Fruit fly (Drosophila melanogaster) Kc167 (cell line): ENCODE measurements around the gene Smr.

ENCODE experiments used
- Myc ChIP-seq: fragments of >200 bp; optimal IDR thresholded peaks from 2 replicates; lab custom pipeline; 2017; ENCODE audit warnings: missing external identifiers
- h ChIP-seq: fragments of >200 bp; optimal IDR thresholded peaks from 3 replicates; lab custom pipeline; 2018; ENCODE audit warnings: missing external identifiers
- psq ChIP-seq: fragments of >200 bp; optimal IDR thresholded peaks from 2 replicates; lab custom pipeline; 2017; ENCODE audit warnings: missing external identifiers
- ttk ChIP-seq: sonication (Bioruptor generic); optimal IDR thresholded peaks from 2 replicates; lab custom pipeline; 2017; ENCODE audit warnings: missing external identifiers

- TF ChIP-seq ttk (lab: Kevin White, UChicago): no peak
- no peak for TF ChIP-seq psq (lab: Kevin White, UChicago)
- no peak for TF ChIP-seq Myc (lab: Kevin White, UChicago)
- TF ChIP-seq h (lab: Kevin White, UChicago): no peak
Observed at dm6 chrX:12658999-12659560, 83.3 kb downstream of the Smr start, which contains the start of gene Tis11.
